Worm (Caenorhabditis elegans): ENCODE measurements around the gene D1025.1.

- TF ChIP-seq nhr-237 (tag; optimal IDR thresholded peaks at IDR 0.05) (no peak), snpc-4 (tag; optimal IDR thresholded peaks at IDR 0.05) (peak; percentile 45), nhr-11 (tag; optimal IDR thresholded peaks at IDR 0.05) (no peak), egl-27 (tag; optimal IDR thresholded peaks at IDR 0.05) (no peak), mab-5 (tag; optimal IDR thresholded peaks at IDR 0.05) (no peak), nhr-25 (tag; optimal IDR thresholded peaks at IDR 0.05) (no peak), dmd-4 (tag; optimal IDR thresholded peaks at IDR 0.05) (no peak), ztf-4 (tag; optimal IDR thresholded peaks at IDR 0.05) (no peak), nhr-6 (tag; optimal IDR thresholded peaks at IDR 0.05) (no peak), unc-62 (GFP tag; optimal IDR thresholded peaks at IDR 0.05) (no peak), skn-1 (tag; optimal IDR thresholded peaks at IDR 0.05) (no peak), lin-39 (tag; optimal IDR thresholded peaks at IDR 0.05) (no peak), lsy-2 (tag; optimal IDR thresholded peaks at IDR 0.05) (no peak)
These were observed 2.7 kb upstream of the D1025.1 start for ce11 chrX:14517842-14518241.

Measured in whole organism, L2 larva.